Worm (Caenorhabditis elegans) whole organism, late embryonic: ENCODE results near the gene T19H12.12.

Experiments
- C08G9.2 ChIP-seq: sonication (generic microtip); optimal IDR thresholded peaks from 2 replicates; lab custom pipeline; 2016; ENCODE audit warnings: mild to moderate bottlenecking, missing genetic modification characterization, moderate library complexity, missing compliant biosample characterization
- C38D4.7 ChIP-seq: fragments of 200-800 bp; sonication (Bioruptor generic); optimal IDR thresholded peaks from 2 replicates; lab custom pipeline; 2018; ENCODE audit warnings: mild to moderate bottlenecking, missing genetic modification characterization, moderate library complexity, missing compliant biosample characterization
- F13H6.1 ChIP-seq: sonication (generic microtip); optimal IDR thresholded peaks from 2 replicates; lab custom pipeline; 2016; ENCODE audit warnings: missing genetic modification characterization, missing compliant biosample characterization
- K09A11.1 ChIP-seq: sonication (generic microtip); optimal IDR thresholded peaks from 2 replicates; lab custom pipeline; 2017; ENCODE audit warnings: antibody characterized with exemption, mild to moderate bottlenecking, missing genetic modification characterization, missing compliant biosample characterization; ENCODE audit not compliant: insufficient read depth
- Y22D7AL.16 ChIP-seq: sonication (generic microtip); optimal IDR thresholded peaks from 2 replicates; lab custom pipeline; 2016; ENCODE audit warnings: missing genetic modification characterization, missing compliant biosample characterization
- ceh-19 ChIP-seq: fragments of 200-800 bp; sonication (Bioruptor generic); optimal IDR thresholded peaks from 2 replicates; lab custom pipeline; 2018; ENCODE audit warnings: mild to moderate bottlenecking, missing genetic modification characterization, missing compliant biosample characterization
- ceh-2 ChIP-seq: sonication (generic microtip); optimal IDR thresholded peaks from 2 replicates; lab custom pipeline; 2016; ENCODE audit warnings: missing genotype, missing genetic modification characterization, missing compliant biosample characterization
- ceh-31 ChIP-seq: sonication (generic microtip); optimal IDR thresholded peaks from 2 replicates; lab custom pipeline; 2016; ENCODE audit warnings: missing genetic modification characterization, missing compliant biosample characterization
- ceh-34 ChIP-seq: sonication (generic microtip); optimal IDR thresholded peaks from 2 replicates; lab custom pipeline; 2016; ENCODE audit warnings: mild to moderate bottlenecking, missing genetic modification characterization, missing compliant biosample characterization
- ceh-45 ChIP-seq: fragments of 200-800 bp; sonication (Bioruptor generic); IDR thresholded peaks from 2 replicates; pipeline ENCODE4 v1.3.6; 2022; ENCODE audit warnings: missing genetic modification reagents, missing genetic modification characterization, missing compliant biosample characterization
- ceh-48 ChIP-seq: sonication (generic microtip); optimal IDR thresholded peaks from 2 replicates; lab custom pipeline; 2016; ENCODE audit warnings: missing genetic modification characterization, inconsistent platforms, missing compliant biosample characterization
- ceh-6 ChIP-seq: fragments of 200-800 bp; sonication (Bioruptor generic); optimal IDR thresholded peaks from 2 replicates; lab custom pipeline; 2018; ENCODE audit warnings: mild to moderate bottlenecking, missing genetic modification characterization, missing compliant biosample characterization
- ceh-9 ChIP-seq: sonication (generic microtip); optimal IDR thresholded peaks from 2 replicates; lab custom pipeline; 2016; ENCODE audit warnings: mild to moderate bottlenecking, missing genetic modification characterization, inconsistent platforms, missing compliant biosample characterization
- che-1 ChIP-seq: sonication (generic microtip); optimal IDR thresholded peaks from 2 replicates; lab custom pipeline; 2016; ENCODE audit warnings: mild to moderate bottlenecking, missing genetic modification characterization, missing compliant biosample characterization
- dmd-4 ChIP-seq: sonication (generic microtip); optimal IDR thresholded peaks from 2 replicates; lab custom pipeline; 2016; ENCODE audit warnings: borderline replicate concordance, missing genetic modification characterization, missing compliant biosample characterization
- elt-2 ChIP-seq: sonication (generic microtip); optimal IDR thresholded peaks from 2 replicates; lab custom pipeline; 2016; ENCODE audit warnings: missing genetic modification reagents, missing genetic modification characterization, missing compliant biosample characterization
- elt-4 ChIP-seq: sonication (generic microtip); optimal IDR thresholded peaks from 2 replicates; lab custom pipeline; 2016; ENCODE audit warnings: missing genetic modification characterization, missing compliant biosample characterization
- fax-1 ChIP-seq: sonication (generic microtip); optimal IDR thresholded peaks from 2 replicates; lab custom pipeline; 2016; ENCODE audit warnings: missing genotype, missing genetic modification characterization, missing compliant biosample characterization
- fkh-10 ChIP-seq: fragments of 150-350 bp; optimal IDR thresholded peaks from 2 replicates; lab custom pipeline; 2014; ENCODE audit warnings: missing biosample characterization, missing genetic modification reagents, missing genetic modification characterization
- hlh-30 ChIP-seq: sonication (generic microtip); optimal IDR thresholded peaks from 2 replicates; lab custom pipeline; 2017; ENCODE audit warnings: antibody characterized with exemption, missing genetic modification characterization, missing compliant biosample characterization; ENCODE audit not compliant: insufficient read depth
- lin-11 ChIP-seq: fragments of 200-800 bp; sonication (Bioruptor generic); optimal IDR thresholded peaks from 2 replicates; lab custom pipeline; 2018; ENCODE audit warnings: mild to moderate bottlenecking, missing genetic modification characterization, missing compliant biosample characterization
- madf-2 ChIP-seq: sonication (generic microtip); optimal IDR thresholded peaks from 2 replicates; lab custom pipeline; 2017; ENCODE audit warnings: missing genetic modification characterization, missing compliant biosample characterization
- mec-3 ChIP-seq: sonication (generic microtip); optimal IDR thresholded peaks from 2 replicates; lab custom pipeline; 2016; ENCODE audit warnings: borderline replicate concordance, missing genetic modification characterization, missing compliant biosample characterization
- odd-2 ChIP-seq: sonication (generic microtip); optimal IDR thresholded peaks from 2 replicates; lab custom pipeline; 2017; ENCODE audit warnings: antibody characterized with exemption, mild to moderate bottlenecking, missing genetic modification characterization, missing compliant biosample characterization
- pag-3 ChIP-seq: sonication (generic microtip); optimal IDR thresholded peaks from 2 replicates; lab custom pipeline; 2016; ENCODE audit warnings: missing compliant biosample characterization, missing genetic modification characterization, borderline replicate concordance
- pat-9 ChIP-seq: fragments of 200-800 bp; sonication (Bioruptor generic); optimal IDR thresholded peaks from 2 replicates; lab custom pipeline; 2018; ENCODE audit warnings: mild to moderate bottlenecking, missing genetic modification characterization, moderate library complexity, missing compliant biosample characterization
- pha-4 ChIP-seq: fragments of 150-350 bp; optimal IDR thresholded peaks from 2 replicates; lab custom pipeline; 2018; ENCODE audit warnings: missing biosample characterization, missing genetic modification reagents, missing genetic modification characterization
- pqm-1 ChIP-seq: sonication (generic microtip); optimal IDR thresholded peaks from 2 replicates; lab custom pipeline; 2016; ENCODE audit warnings: missing genetic modification characterization, missing compliant biosample characterization
- pros-1 ChIP-seq: fragments of 150-350 bp; optimal IDR thresholded peaks from 2 replicates; lab custom pipeline; 2014; ENCODE audit warnings: missing biosample characterization, missing genetic modification reagents, missing genetic modification characterization
- ref-2 ChIP-seq: sonication (generic microtip); optimal IDR thresholded peaks from 2 replicates; lab custom pipeline; 2016; ENCODE audit warnings: missing genetic modification characterization, missing compliant biosample characterization
- sdc-2 ChIP-seq: sonication (generic microtip); optimal IDR thresholded peaks from 2 replicates; lab custom pipeline; 2016; ENCODE audit warnings: missing genotype, missing genetic modification characterization, missing compliant biosample characterization
- sox-2 ChIP-seq: fragments of 200-800 bp; sonication (Bioruptor generic); IDR thresholded peaks from 2 replicates; pipeline ENCODE4 v1.3.6; 2022; ENCODE audit warnings: missing genetic modification reagents, missing genetic modification characterization, missing compliant biosample characterization
- sox-4 ChIP-seq: sonication (generic microtip); optimal IDR thresholded peaks from 2 replicates; lab custom pipeline; 2017; ENCODE audit warnings: mild to moderate bottlenecking, missing genetic modification characterization, inconsistent platforms, missing compliant biosample characterization
- syd-9 ChIP-seq: sonication (generic microtip); optimal IDR thresholded peaks from 2 replicates; lab custom pipeline; 2016; ENCODE audit warnings: mild to moderate bottlenecking, missing genetic modification characterization, moderate library complexity, missing compliant biosample characterization
- tbx-7 ChIP-seq: sonication (generic microtip); optimal IDR thresholded peaks from 2 replicates; lab custom pipeline; 2016; ENCODE audit warnings: missing genotype, missing genetic modification characterization, missing compliant biosample characterization
- unc-42 ChIP-seq: sonication (generic microtip); optimal IDR thresholded peaks from 2 replicates; lab custom pipeline; 2016; ENCODE audit warnings: missing genotype, missing genetic modification characterization, missing compliant biosample characterization

The T19H12.12 gene

DNA sequence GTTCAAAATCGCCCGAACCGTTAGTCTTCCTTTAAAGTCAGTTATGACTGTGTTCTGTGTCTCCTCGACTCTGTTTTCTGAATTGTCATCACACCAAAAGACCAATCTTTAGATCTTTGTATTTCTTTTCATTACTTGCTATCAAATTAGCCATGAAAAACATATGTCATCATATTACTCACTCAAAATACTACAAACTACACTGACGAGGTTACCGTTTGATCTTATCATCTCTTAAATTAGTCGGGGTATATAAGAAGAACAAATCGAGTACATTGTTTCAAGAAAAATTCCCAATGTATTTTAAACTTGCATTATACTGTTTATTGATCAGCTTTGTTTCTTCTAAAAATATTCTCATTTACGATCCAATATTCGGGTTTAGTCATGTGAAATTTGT lies 24.0 kb downstream of the T19H12.12 start, which contains the start of gene ugt-13:
ugt-13 (plus strand) TSS at position 294 of the 400 bp plus-strand sequence.
- TF ChIP-seq tbx-7 (tag; lab: Kevin White, UChicago) (no peak), sdc-2 (tag; lab: Kevin White, UChicago) (no peak), lin-11 (tag; lab: Kevin White, UChicago) (no peak), mec-3 (tag; lab: Kevin White, UChicago) (no peak), pha-4 (tag; lab: Kevin White, UChicago) (no peak), ceh-2 (no peak), C38D4.7 (GFP tag; lab: Kevin White, UChicago) (no peak), che-1 (tag; lab: Kevin White, UChicago) (no peak)

ce11 chrV:4912313-4912712 lies 27.7 kb downstream of the T19H12.12 start, which contains the start of gene H23N18.5:
TSS of gene H23N18.5 (minus strand) at chrV:4912381.
- no peak for TF ChIP-seq ceh-6 (GFP tag; lab: Kevin White, UChicago)
- TF ChIP-seq dmd-4 = no peak
- TF ChIP-seq fax-1 (tag; lab: Kevin White, UChicago) = no peak
- TF ChIP-seq ceh-48 (tag; lab: Kevin White, UChicago) = no peak
- no peak for TF ChIP-seq pag-3 (tag; lab: Kevin White, UChicago)
- no peak for TF ChIP-seq unc-42 (tag; lab: Kevin White, UChicago)
- no peak for TF ChIP-seq ceh-19 (GFP tag; lab: Kevin White, UChicago)
- no peak for TF ChIP-seq hlh-30 (tag; lab: Kevin White, UChicago)
- no peak for TF ChIP-seq sox-2 (GFP tag; lab: Robert Waterston, UW)
- TF ChIP-seq Y22D7AL.16 (tag; lab: Kevin White, UChicago) = no peak
- TF ChIP-seq C38D4.7 (GFP tag; lab: Kevin White, UChicago) = no peak
- no peak for TF ChIP-seq syd-9 (tag; lab: Kevin White, UChicago)
- TF ChIP-seq ref-2 (tag; lab: Kevin White, UChicago) = no peak
- TF ChIP-seq elt-4 (tag; lab: Kevin White, UChicago) = no peak
- TF ChIP-seq pqm-1 = no peak
- no peak for TF ChIP-seq ceh-31 (tag; lab: Kevin White, UChicago)
- TF ChIP-seq C08G9.2 (tag; lab: Kevin White, UChicago) = no peak
- TF ChIP-seq madf-2 (tag; lab: Kevin White, UChicago) = no peak

DNA sequence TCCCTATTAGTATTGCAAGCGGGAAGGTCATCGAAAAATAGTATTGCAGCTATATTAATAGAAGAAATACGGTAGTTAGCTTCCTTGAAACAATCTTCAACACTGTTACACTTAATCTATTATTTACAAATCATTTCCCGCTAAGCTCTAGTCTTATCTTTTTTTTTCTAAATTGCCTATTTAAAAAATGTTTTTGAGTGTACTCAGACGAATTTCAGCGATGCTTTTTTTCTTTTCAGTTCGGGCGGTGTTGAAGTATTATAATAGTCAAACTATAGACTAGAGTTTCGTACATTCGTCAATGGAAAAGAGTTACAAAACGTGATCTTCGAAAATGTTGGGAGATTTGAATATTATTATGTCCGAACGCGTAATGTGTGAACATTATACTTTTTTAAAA lies 29.3 kb downstream of the T19H12.12 start:
- no peak for TF ChIP-seq fkh-10
- no peak for TF ChIP-seq K09A11.1 (tag; lab: Kevin White, UChicago)
- no peak for TF ChIP-seq ceh-9 (tag; lab: Kevin White, UChicago)
- TF ChIP-seq che-1 (tag; lab: Kevin White, UChicago) = no peak
- TF ChIP-seq ceh-34 (tag; lab: Kevin White, UChicago) = no peak
- TF ChIP-seq sox-4 (tag; lab: Kevin White, UChicago) = no peak
- TF ChIP-seq pqm-1 = no peak
- no peak for TF ChIP-seq odd-2
- no peak for TF ChIP-seq C08G9.2 (tag; lab: Kevin White, UChicago)
- TF ChIP-seq pros-1 (tag; lab: Kevin White, UChicago) = no peak
- TF ChIP-seq F13H6.1 = no peak
- no peak for TF ChIP-seq ceh-45

- TF ChIP-seq pat-9 (tag; lab: Kevin White, UChicago) (no peak), elt-2 (tag; lab: Kevin White, UChicago) (peak; percentile 60)
Observed at ce11 chrV:4914879-4915278, 30.3 kb downstream of the T19H12.12 start, which contains the start of gene H23N18.6. TSS of gene H23N18.6 (minus strand) at chrV:4915079.
